Fruit fly (Drosophila melanogaster) whole organism, embryonic: ENCODE results near the gene CG32432.

Experiments
- Adf1 ChIP-seq: fragments of 200-800 bp; sonication (Bioruptor generic); IDR thresholded peaks from 2 replicates; pipeline ENCODE4 v1.3.6; 2022; ENCODE audit warnings: missing biosample characterization, missing genetic modification characterization
- CG10366 ChIP-seq: fragments of 200-800 bp; sonication (Bioruptor generic); IDR thresholded peaks from 2 replicates; pipeline ENCODE4 v1.3.6; 2022; ENCODE audit warnings: missing biosample characterization, missing genetic modification characterization
- CG12659 ChIP-seq: fragments of 200-800 bp; sonication (Bioruptor generic); optimal IDR thresholded peaks from 3 replicates; lab custom pipeline; 2017; ENCODE audit warnings: mild to moderate bottlenecking, missing biosample characterization, missing genetic modification reagents, missing genetic modification characterization
- CG13296 ChIP-seq: fragments of 200-800 bp; sonication (Bioruptor generic); optimal IDR thresholded peaks from 3 replicates; lab custom pipeline; 2018; ENCODE audit warnings: missing biosample characterization, mild to moderate bottlenecking, missing genetic modification characterization
- CG13624 ChIP-seq: fragments of 200-800 bp; sonication (Bioruptor generic); optimal IDR thresholded peaks from 2 replicates; lab custom pipeline; 2016; ENCODE audit warnings: missing biosample characterization, missing genetic modification characterization
- CG17829 ChIP-seq: fragments of 200-800 bp; optimal IDR thresholded peaks from 2 replicates; lab custom pipeline; 2019; ENCODE audit warnings: missing biosample characterization, mild to moderate bottlenecking, missing genetic modification characterization, moderate library complexity
- CG18011 ChIP-seq: fragments of 200-800 bp; sonication (Bioruptor generic); optimal IDR thresholded peaks from 2 replicates; lab custom pipeline; 2017; ENCODE audit warnings: missing biosample characterization, missing genetic modification characterization, mild to moderate bottlenecking, moderate library complexity, missing genotype
- CG2116 ChIP-seq: fragments of 200-800 bp; sonication (Bioruptor generic); optimal IDR thresholded peaks from 3 replicates; lab custom pipeline; 2018; ENCODE audit warnings: missing biosample characterization, mild to moderate bottlenecking, missing genetic modification characterization
- CG32767 ChIP-seq: fragments of 200-800 bp; sonication (Bioruptor generic); IDR thresholded peaks from 2 replicates; pipeline ENCODE4 v1.3.6; 2022; ENCODE audit warnings: missing biosample characterization, missing genetic modification characterization
- CG33213 ChIP-seq: fragments of 200-800 bp; sonication (Bioruptor generic); optimal IDR thresholded peaks from 3 replicates; lab custom pipeline; 2016; ENCODE audit warnings: missing biosample characterization, missing genetic modification characterization
- CG3995 ChIP-seq: fragments of 200-800 bp; sonication (Bioruptor generic); optimal IDR thresholded peaks from 3 replicates; lab custom pipeline; 2016; ENCODE audit warnings: missing biosample characterization, missing genetic modification characterization
- CG4328 ChIP-seq: fragments of 200-800 bp; sonication (Bioruptor generic); optimal IDR thresholded peaks from 3 replicates; lab custom pipeline; 2017; ENCODE audit warnings: missing biosample characterization, missing genetic modification reagents, missing genetic modification characterization
- CG4617 ChIP-seq: fragments of 200-800 bp; sonication (Bioruptor generic); optimal IDR thresholded peaks from 3 replicates; lab custom pipeline; 2016; ENCODE audit warnings: missing biosample characterization, missing genetic modification characterization, borderline replicate concordance
- CG4820 ChIP-seq: fragments of 200-800 bp; sonication (Bioruptor generic); optimal IDR thresholded peaks from 3 replicates; lab custom pipeline; 2016; ENCODE audit warnings: missing biosample characterization, missing genetic modification characterization
- CG7987 ChIP-seq: fragments of 200-800 bp; sonication (Bioruptor generic); optimal IDR thresholded peaks from 2 replicates; lab custom pipeline; 2018; ENCODE audit warnings: missing biosample characterization, mild to moderate bottlenecking, missing genetic modification characterization, moderate library complexity
- CG8478 ChIP-seq: fragments of >200 bp; optimal IDR thresholded peaks from 2 replicates; lab custom pipeline; 2018
- CG9215 ChIP-seq: fragments of 200-800 bp; sonication (Bioruptor generic); IDR thresholded peaks from 2 replicates; pipeline ENCODE4 v1.3.6; 2022; ENCODE audit warnings: missing biosample characterization, missing genetic modification characterization
- CTCF ChIP-seq: fragments of 200-800 bp; sonication (Bioruptor generic); optimal IDR thresholded peaks from 2 replicates; lab custom pipeline; 2017; ENCODE audit warnings: missing biosample characterization, mild to moderate bottlenecking, missing genetic modification characterization, moderate library complexity
- Camta ChIP-seq: fragments of 200-800 bp; sonication (Bioruptor generic); optimal IDR thresholded peaks from 2 replicates; lab custom pipeline; 2016; ENCODE audit warnings: missing biosample characterization, missing genetic modification characterization
- Dip3 ChIP-seq: fragments of 200-800 bp; sonication (Bioruptor generic); optimal IDR thresholded peaks from 3 replicates; lab custom pipeline; 2016; ENCODE audit warnings: missing biosample characterization, missing genetic modification characterization
- Dp ChIP-seq: fragments of 200-800 bp; sonication (Bioruptor generic); optimal IDR thresholded peaks from 2 replicates; lab custom pipeline; 2018; ENCODE audit warnings: missing biosample characterization, mild to moderate bottlenecking, missing genetic modification characterization, moderate library complexity
- Ets97D ChIP-seq: fragments of 200-800 bp; sonication (Bioruptor generic); optimal IDR thresholded peaks from 3 replicates; lab custom pipeline; 2016; ENCODE audit warnings: missing biosample characterization, missing genetic modification characterization
- Lim3 ChIP-seq: fragments of 200-800 bp; sonication (Bioruptor generic); IDR thresholded peaks from 2 replicates; pipeline ENCODE4 v1.3.6; 2022; ENCODE audit warnings: missing biosample characterization, missing genetic modification characterization
- MESR4 ChIP-seq: fragments of 200-800 bp; sonication (Bioruptor generic); optimal IDR thresholded peaks from 2 replicates; lab custom pipeline; 2018; ENCODE audit warnings: missing biosample characterization, mild to moderate bottlenecking, missing genetic modification characterization, moderate library complexity
- Myb ChIP-seq: fragments of 200-800 bp; sonication (Bioruptor generic); optimal IDR thresholded peaks from 2 replicates; lab custom pipeline; 2016; ENCODE audit warnings: missing biosample characterization, missing genetic modification characterization
- Neu2 ChIP-seq: fragments of 200-800 bp; sonication (Bioruptor generic); optimal IDR thresholded peaks from 3 replicates; lab custom pipeline; 2016; ENCODE audit warnings: missing biosample characterization, missing genetic modification characterization, borderline replicate concordance
- Pdp1 ChIP-seq, 2 experiments: fragments of 200-800 bp; sonication (Bioruptor generic); optimal IDR thresholded peaks; 3 replicates each; lab custom pipeline; 2016; ENCODE audit warnings: missing biosample characterization in 2 of 2, missing genetic modification characterization in 2 of 2, mild to moderate bottlenecking in 1 of 2, moderate library complexity in 1 of 2
- Ptx1 ChIP-seq: fragments of 200-800 bp; sonication (Bioruptor generic); IDR thresholded peaks from 2 replicates; pipeline ENCODE4 v1.3.6; 2022; ENCODE audit warnings: missing biosample characterization, missing genetic modification characterization
- Sry-δ ChIP-seq: fragments of 200-800 bp; sonication (Bioruptor generic); optimal IDR thresholded peaks from 2 replicates; lab custom pipeline; 2016; ENCODE audit warnings: missing biosample characterization, missing genetic modification characterization
- Ssrp ChIP-seq: fragments of 200-800 bp; sonication (Bioruptor generic); optimal IDR thresholded peaks from 2 replicates; lab custom pipeline; 2018; ENCODE audit warnings: missing biosample characterization, mild to moderate bottlenecking, missing genetic modification characterization, moderate library complexity
- Xbp1 ChIP-seq: fragments of 200-800 bp; sonication (Bioruptor generic); optimal IDR thresholded peaks from 3 replicates; lab custom pipeline; 2016; ENCODE audit warnings: missing biosample characterization, mild to moderate bottlenecking, missing genetic modification characterization
- YL-1 ChIP-seq: fragments of 200-800 bp; sonication (Bioruptor generic); optimal IDR thresholded peaks from 3 replicates; lab custom pipeline; 2017; ENCODE audit warnings: missing biosample characterization, mild to moderate bottlenecking, missing genetic modification characterization
- bcd ChIP-seq: fragments of 200-800 bp; sonication (Bioruptor generic); optimal IDR thresholded peaks from 2 replicates; lab custom pipeline; 2017; ENCODE audit warnings: missing biosample characterization, mild to moderate bottlenecking, missing genetic modification characterization
- bigmax ChIP-seq: fragments of 200-800 bp; sonication (Bioruptor generic); optimal IDR thresholded peaks from 2 replicates; lab custom pipeline; 2018; ENCODE audit warnings: missing biosample characterization, mild to moderate bottlenecking, missing genetic modification characterization
- bowl ChIP-seq: fragments of 200-800 bp; sonication (Bioruptor generic); IDR thresholded peaks from 2 replicates; pipeline ENCODE4 v1.3.6; 2022; ENCODE audit warnings: missing biosample characterization, missing genetic modification characterization
- chinmo ChIP-seq: fragments of 200-800 bp; sonication (Bioruptor generic); IDR thresholded peaks from 4 replicates; pipeline ENCODE4 v1.3.6; 2022; ENCODE audit warnings: missing biosample characterization, missing genetic modification characterization; ENCODE audit not compliant: partially characterized antibody
- dm ChIP-seq: fragments of 200-800 bp; sonication (Bioruptor generic); optimal IDR thresholded peaks from 3 replicates; lab custom pipeline; 2016; ENCODE audit warnings: missing biosample characterization, missing genetic modification characterization
- dpn ChIP-seq, 2 experiments: fragments of 200-800 bp; sonication (Bioruptor generic); optimal IDR thresholded peaks; 3 replicates each; lab custom pipeline; 2016; ENCODE audit warnings: missing biosample characterization in 2 of 2, missing genetic modification characterization in 2 of 2
- ewg ChIP-seq: fragments of 200-800 bp; sonication (Bioruptor generic); optimal IDR thresholded peaks from 3 replicates; lab custom pipeline; 2017; ENCODE audit warnings: mild to moderate bottlenecking, missing biosample characterization, missing genetic modification reagents, missing genetic modification characterization
- her ChIP-seq: fragments of 200-800 bp; sonication (Bioruptor generic); optimal IDR thresholded peaks from 2 replicates; lab custom pipeline; 2016; ENCODE audit warnings: missing biosample characterization, missing genetic modification characterization
- insv ChIP-seq, 2 experiments: fragments of 200-800 bp; sonication (Bioruptor generic); optimal IDR thresholded peaks; 3 replicates each; lab custom pipeline; 2016 to 2018; ENCODE audit warnings: missing biosample characterization in 2 of 2, missing genetic modification characterization in 2 of 2
- lilli ChIP-seq: fragments of 200-800 bp; sonication (Bioruptor generic); optimal IDR thresholded peaks from 3 replicates; lab custom pipeline; 2016; ENCODE audit warnings: missing biosample characterization, missing genetic modification characterization
- onecut ChIP-seq: fragments of 200-800 bp; sonication (Bioruptor generic); IDR thresholded peaks from 2 replicates; pipeline ENCODE4 v1.3.6; 2022; ENCODE audit warnings: missing biosample characterization, missing genetic modification characterization
- p53 ChIP-seq: fragments of 200-800 bp; sonication (Bioruptor generic); optimal IDR thresholded peaks from 2 replicates; lab custom pipeline; 2016; ENCODE audit warnings: missing biosample characterization, missing genetic modification characterization
- pb ChIP-seq: fragments of 200-800 bp; sonication (Bioruptor generic); optimal IDR thresholded peaks from 3 replicates; lab custom pipeline; 2016; ENCODE audit warnings: missing biosample characterization, missing genetic modification characterization
- pnt ChIP-seq: fragments of 200-800 bp; sonication (Bioruptor generic); optimal IDR thresholded peaks from 3 replicates; lab custom pipeline; 2016; ENCODE audit warnings: missing biosample characterization, missing genetic modification characterization
- pzg ChIP-seq: fragments of 200-800 bp; sonication (Bioruptor generic); optimal IDR thresholded peaks from 3 replicates; lab custom pipeline; 2018; ENCODE audit warnings: missing biosample characterization, mild to moderate bottlenecking, missing genetic modification characterization, moderate library complexity
- sens ChIP-seq: fragments of 200-800 bp; sonication (Bioruptor generic); peaks from one replicate; lab custom pipeline; 2016; ENCODE audit warnings: missing biosample characterization, missing genetic modification characterization
- sna ChIP-seq: fragments of 200-800 bp; sonication (Bioruptor generic); IDR thresholded peaks from 2 replicates; pipeline ENCODE4 v1.3.6; 2022; ENCODE audit warnings: missing biosample characterization, missing genetic modification characterization; ENCODE audit not compliant: partially characterized antibody
- trem ChIP-seq: fragments of 200-800 bp; optimal IDR thresholded peaks from 3 replicates; lab custom pipeline; 2019; ENCODE audit warnings: missing biosample characterization, mild to moderate bottlenecking, missing genetic modification characterization, moderate library complexity
- twi ChIP-seq: fragments of 200-800 bp; optimal IDR thresholded peaks from 2 replicates; lab custom pipeline; 2019; ENCODE audit warnings: missing biosample characterization, mild to moderate bottlenecking, missing genetic modification characterization, moderate library complexity

Gene CG32432

DNA sequence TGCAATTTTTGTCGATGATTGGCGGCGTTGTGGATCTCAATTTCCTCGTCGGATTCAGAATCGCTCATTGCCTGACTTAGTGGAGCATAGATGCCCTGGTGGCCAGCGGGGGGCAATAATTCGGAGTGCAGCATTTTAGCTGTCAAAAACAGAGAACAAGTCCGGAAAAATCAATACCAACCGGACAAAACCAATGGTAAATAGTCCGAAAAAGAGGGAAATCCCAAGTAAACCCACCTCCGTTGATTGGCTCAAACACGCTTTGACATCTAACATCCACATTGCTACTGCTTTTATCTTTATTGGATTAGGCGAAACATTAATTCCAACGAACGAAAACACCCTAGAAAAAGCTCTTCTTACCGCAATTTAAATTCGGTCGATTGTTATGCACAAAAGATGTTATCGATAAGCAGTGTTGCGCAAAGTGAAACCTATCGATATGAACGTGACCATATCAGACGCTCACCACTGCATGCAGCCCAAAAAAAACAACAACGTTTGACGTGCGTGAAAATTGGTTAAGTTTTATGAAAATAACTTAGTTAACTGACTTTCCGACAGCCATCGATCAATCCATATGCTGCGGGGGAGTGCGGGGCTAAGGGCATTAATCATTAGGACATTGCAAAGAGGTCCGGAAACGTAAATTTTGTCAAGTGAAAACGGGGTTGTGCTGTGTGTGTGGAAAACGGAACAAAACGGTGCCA lies 69.2 kb downstream of the CG32432 start, which contains the start of the genes CG3618 and Pka-R1:
TSS of gene CG3618 (minus strand) at position 410 of the 710 bp plus-strand sequence.
TSS of gene Pka-R1 (plus strand) at position 453 of the 710 bp plus-strand sequence.
- peak; percentile 97 for TF ChIP-seq onecut (GFP tag; lab: Robert Waterston, UW)
- no peak for TF ChIP-seq insv (GFP tag; optimal IDR thresholded peaks at IDR 0.05; lab: Kevin White, UChicago)
- no peak for TF ChIP-seq Neu2 (GFP tag; lab: Kevin White, UChicago)
- TF ChIP-seq pnt (GFP tag; lab: Kevin White, UChicago): no peak
- TF ChIP-seq CG17829 (tag; lab: Kevin White, UChicago): peak; percentile 22
- no peak for TF ChIP-seq Ptx1 (GFP tag; lab: Robert Waterston, UW)
- peak; percentile 1 for TF ChIP-seq ewg
- peak; percentile 93 for TF ChIP-seq Sry-δ (GFP tag; lab: Kevin White, UChicago)
- no peak for TF ChIP-seq pb (GFP tag; lab: Kevin White, UChicago)
- TF ChIP-seq CG32767 (GFP tag; lab: Robert Waterston, UW): no peak
- TF ChIP-seq CG8478 (lab: Kevin White, UChicago): no peak
- no peak for TF ChIP-seq twi
- no peak for TF ChIP-seq bowl
- TF ChIP-seq CG33213: no peak
- TF ChIP-seq YL-1 (GFP tag; lab: Kevin White, UChicago): peak; percentile 83
- TF ChIP-seq sens: peak; percentile 30
- peak; percentile 77 for TF ChIP-seq Dp (GFP tag; lab: Kevin White, UChicago)
- TF ChIP-seq bcd (GFP tag; lab: Kevin White, UChicago): no peak
- peak; percentile 58 for TF ChIP-seq CTCF (GFP tag; lab: Kevin White, UChicago)
- no peak for TF ChIP-seq Adf1 (GFP tag; lab: Robert Waterston, UW)
- TF ChIP-seq Myb (GFP tag; lab: Kevin White, UChicago): peak; percentile 71
- TF ChIP-seq CG2116: peak; percentile 94
- no peak for TF ChIP-seq CG13624
- no peak for TF ChIP-seq CG13296 (GFP tag; lab: Kevin White, UChicago)
- TF ChIP-seq CG7987 (GFP tag; lab: Kevin White, UChicago): peak; percentile 28
- no peak for TF ChIP-seq sna (GFP tag; lab: Robert Waterston, UW)
- no peak for TF ChIP-seq Ssrp (tag; lab: Kevin White, UChicago)
- TF ChIP-seq Lim3 (GFP tag; lab: Robert Waterston, UW): no peak
- TF ChIP-seq Xbp1: peak; percentile 12
- peak; percentile 63 for TF ChIP-seq bigmax (GFP tag; lab: Kevin White, UChicago)
- TF ChIP-seq CG3995: peak; percentile 49
- TF ChIP-seq chinmo (GFP tag; lab: Robert Waterston, UW): no peak
- TF ChIP-seq Ets97D (GFP tag; lab: Kevin White, UChicago): peak; percentile 37
- peak; percentile 53 for TF ChIP-seq dm (GFP tag; lab: Kevin White, UChicago)
- TF ChIP-seq lilli: peak; percentile 7
- no peak for TF ChIP-seq CG10366
- TF ChIP-seq MESR4 (GFP tag; lab: Kevin White, UChicago): peak; percentile 83
- no peak for TF ChIP-seq Dip3 (GFP tag; lab: Kevin White, UChicago)
- peak; percentile 73 for TF ChIP-seq pzg (GFP tag; lab: Kevin White, UChicago)
- no peak for TF ChIP-seq CG4328
- TF ChIP-seq CG4820 (GFP tag; lab: Kevin White, UChicago): no peak
- TF ChIP-seq trem: peak; percentile 53
- peak; percentile 0 for TF ChIP-seq p53 (GFP tag; lab: Kevin White, UChicago)
- TF ChIP-seq Pdp1 (GFP tag; optimal IDR thresholded peaks at IDR 0.05; lab: Kevin White, UChicago): peak in 1 of 2 experiments; percentile 77
- TF ChIP-seq CG9215 (GFP tag; lab: Robert Waterston, UW): no peak
- TF ChIP-seq dpn (GFP tag; optimal IDR thresholded peaks at IDR 0.05; lab: Kevin White, UChicago): peak in 1 of 2 experiments; percentile 2
- TF ChIP-seq Camta (GFP tag; lab: Kevin White, UChicago): no peak
- peak; percentile 75 for TF ChIP-seq CG4617 (GFP tag; lab: Kevin White, UChicago)
- peak; percentile 24 for TF ChIP-seq her (GFP tag; lab: Kevin White, UChicago)
- peak; percentile 1 for TF ChIP-seq CG18011 (GFP tag; lab: Kevin White, UChicago)
- peak; percentile 62 for TF ChIP-seq CG12659 (GFP tag; lab: Kevin White, UChicago)
